Fruit fly (Drosophila melanogaster): ENCODE results near the gene Zmynd8.

Zmynd8 gene

DNA sequence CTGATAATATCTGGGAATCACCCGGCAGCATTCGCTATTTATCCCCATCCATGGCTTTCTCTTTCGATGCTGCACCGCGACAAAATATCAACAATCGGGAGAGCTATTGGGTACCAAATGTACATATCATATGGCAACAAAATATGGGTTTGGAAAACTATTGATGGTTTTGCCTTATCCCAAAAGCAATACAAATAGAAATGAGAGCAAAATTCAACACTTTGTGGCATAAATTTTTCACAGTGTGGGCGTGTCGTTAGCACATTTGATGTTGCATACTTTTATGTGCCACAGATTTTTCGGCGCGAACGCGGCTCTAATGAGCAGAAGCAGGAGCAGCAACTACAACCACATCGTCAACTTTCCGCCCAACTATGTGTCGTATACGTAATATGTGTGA lies 36.9 kb upstream of the Zmynd8 start (continued):
- no peak for TF ChIP-seq CG12744 (GFP tag; optimal IDR thresholded peaks at IDR 0.05)
- TF ChIP-seq sug (tag; optimal IDR thresholded peaks at IDR 0.05): no peak
- TF ChIP-seq ranshi (GFP tag; IDR thresholded peaks at IDR 0.05): no peak
- TF ChIP-seq CG1603 (tag; optimal IDR thresholded peaks at IDR 0.05): peak; percentile 64
- no peak for TF ChIP-seq CG15479 (GFP tag; optimal IDR thresholded peaks at IDR 0.05)
- no peak for TF ChIP-seq fd3F (GFP tag; optimal IDR thresholded peaks at IDR 0.05)
- no peak for TF ChIP-seq zfh1 (GFP tag; IDR thresholded peaks at IDR 0.05)
- no peak for TF ChIP-seq ro (GFP tag; IDR thresholded peaks at IDR 0.05)
- TF ChIP-seq Awh (GFP tag; IDR thresholded peaks at IDR 0.05): no peak
- TF ChIP-seq zf30C (GFP tag; optimal IDR thresholded peaks at IDR 0.05): no peak
- no peak for TF ChIP-seq Sry-δ (GFP tag; optimal IDR thresholded peaks at IDR 0.05)
- TF ChIP-seq CG1233 (GFP tag; optimal IDR thresholded peaks at IDR 0.05): no peak
- TF ChIP-seq TFAM (GFP tag; optimal IDR thresholded peaks at IDR 0.05): no peak
- no peak for TF ChIP-seq chn (GFP tag; optimal IDR thresholded peaks at IDR 0.05)
- TF ChIP-seq danr (GFP tag; IDR thresholded peaks at IDR 0.05): no peak
- no peak for TF ChIP-seq CG17568 (GFP tag; optimal IDR thresholded peaks at IDR 0.05)
- no peak for TF ChIP-seq hth (optimal IDR thresholded peaks at IDR 0.05)
- no peak for TF ChIP-seq Dref (GFP tag; IDR thresholded peaks at IDR 0.05)
- no peak for TF ChIP-seq CG30431 (GFP tag; optimal IDR thresholded peaks at IDR 0.05)
- no peak for TF ChIP-seq CG32767 (GFP tag; IDR thresholded peaks at IDR 0.05)
- no peak for TF ChIP-seq Ets97D (GFP tag; optimal IDR thresholded peaks at IDR 0.05)
- TF ChIP-seq Dp (GFP tag; optimal IDR thresholded peaks at IDR 0.05): no peak
- TF ChIP-seq dmrt99B (tag; optimal IDR thresholded peaks at IDR 0.05): peak; percentile 23
- no peak for TF ChIP-seq twi (tag; optimal IDR thresholded peaks at IDR 0.05)
- no peak for TF ChIP-seq CG8281 (tag; optimal IDR thresholded peaks at IDR 0.05)
- no peak for TF ChIP-seq p53 (GFP tag; optimal IDR thresholded peaks at IDR 0.05)
- no peak for TF ChIP-seq CG33213 (GFP tag; optimal IDR thresholded peaks at IDR 0.05)
- no peak for TF ChIP-seq CG17361 (GFP tag; IDR thresholded peaks at IDR 0.05)
- TF ChIP-seq CG3065 (GFP tag; optimal IDR thresholded peaks at IDR 0.05): no peak
- TF ChIP-seq CG8359 (GFP tag; optimal IDR thresholded peaks at IDR 0.05; ENCODE audit: borderline replicate concordance): no peak
- TF ChIP-seq Camta (GFP tag; optimal IDR thresholded peaks at IDR 0.05): no peak
- no peak for TF ChIP-seq bigmax (GFP tag; optimal IDR thresholded peaks at IDR 0.05)
- no peak for TF ChIP-seq NfI (GFP tag; optimal IDR thresholded peaks at IDR 0.05)
- no peak for TF ChIP-seq CG11696 (GFP tag; IDR thresholded peaks at IDR 0.05)
- TF ChIP-seq CG18476 (GFP tag; optimal IDR thresholded peaks at IDR 0.05): no peak
- TF ChIP-seq CG17359 (tag; optimal IDR thresholded peaks at IDR 0.05): peak; percentile 8
- TF ChIP-seq Adf1 (GFP tag; IDR thresholded peaks at IDR 0.05): no peak
- no peak for TF ChIP-seq CG12155 (GFP tag; optimal IDR thresholded peaks at IDR 0.05)
- TF ChIP-seq Abd-B (GFP tag; optimal IDR thresholded peaks at IDR 0.05): no peak
- no peak for TF ChIP-seq CG13894 (tag; optimal IDR thresholded peaks at IDR 0.05)
- no peak for TF ChIP-seq Doc3 (GFP tag; IDR thresholded peaks at IDR 0.05; ENCODE audit: partially characterized antibody)
- TF ChIP-seq z (GFP tag; IDR thresholded peaks at IDR 0.05): no peak
- TF ChIP-seq HLH4C (GFP tag; IDR thresholded peaks at IDR 0.05; ENCODE audit: partially characterized antibody): no peak
- no peak for TF ChIP-seq CG13775 (GFP tag; optimal IDR thresholded peaks at IDR 0.05)
- TF ChIP-seq amos (GFP tag; IDR thresholded peaks at IDR 0.05; ENCODE audit: partially characterized antibody): no peak
- TF ChIP-seq dimm (GFP tag; IDR thresholded peaks at IDR 0.05): no peak
- TF ChIP-seq shn (GFP tag; optimal IDR thresholded peaks at IDR 0.05): no peak
- no peak for TF ChIP-seq dati (GFP tag; IDR thresholded peaks at IDR 0.05)
- TF ChIP-seq Aef1 (GFP tag; IDR thresholded peaks at IDR 0.05): no peak
- no peak for TF ChIP-seq Trl (optimal IDR thresholded peaks at IDR 0.05)
- TF ChIP-seq Trl (GFP tag; optimal IDR thresholded peaks at IDR 0.05): peak; percentile 16
- TF ChIP-seq cwo (GFP tag; optimal IDR thresholded peaks at IDR 0.05): peak; percentile 4
- TF ChIP-seq CG7987 (GFP tag; optimal IDR thresholded peaks at IDR 0.05): no peak

Measured in whole organism, embryonic.